Worm (Caenorhabditis elegans) whole organism, midembryonic: ENCODE measurements around the gene uggt-1.

Experiments used
- T22C8.4 ChIP-seq: fragments of 200-800 bp; sonication (Bioruptor generic); IDR thresholded peaks from 2 replicates; pipeline ENCODE4 v1.3.6; 2022; ENCODE audit warnings: missing genetic modification characterization, missing compliant biosample characterization
- cog-1 ChIP-seq: sonication (generic microtip); optimal IDR thresholded peaks from 2 replicates; lab custom pipeline; 2016; ENCODE audit warnings: missing genetic modification characterization, missing compliant biosample characterization
- flt-1 ChIP-seq: fragments of 200-800 bp; sonication (Bioruptor generic); IDR thresholded peaks from 2 replicates; pipeline ENCODE4 v1.3.6; 2022; ENCODE audit warnings: missing genetic modification characterization, missing compliant biosample characterization
- klf-2 ChIP-seq: fragments of 200-800 bp; sonication (Bioruptor generic); conservative IDR thresholded peaks from 2 replicates; pipeline ENCODE4 v1.3.6; 2022; ENCODE audit warnings: missing genetic modification reagents, missing genetic modification characterization, missing compliant biosample characterization
- ref-1 ChIP-seq: fragments of 200-800 bp; sonication (Bioruptor generic); conservative IDR thresholded peaks from 2 replicates; pipeline ENCODE4 v1.3.6; 2022; ENCODE audit warnings: missing genetic modification reagents, missing genetic modification characterization, missing compliant biosample characterization
- ztf-23 ChIP-seq: fragments of 200-800 bp; sonication (Bioruptor generic); IDR thresholded peaks from 2 replicates; pipeline ENCODE4 v1.3.6; 2022; ENCODE audit warnings: missing genetic modification reagents, missing genetic modification characterization, missing compliant biosample characterization
- ztf-29 ChIP-seq: fragments of 200-800 bp; sonication (Bioruptor generic); IDR thresholded peaks from 2 replicates; pipeline ENCODE4 v1.3.6; 2022; ENCODE audit warnings: missing genetic modification reagents, missing genetic modification characterization, missing compliant biosample characterization

ce11 chrX:7525271-7525670, 24.5 kb upstream of the uggt-1 start, which contains the start of gene F46C8.3:
- TF ChIP-seq ztf-29: no peak
- TF ChIP-seq ztf-23 (GFP tag; lab: Robert Waterston, UW): no peak
- TF ChIP-seq flt-1 (GFP tag; lab: Robert Waterston, UW): no peak
- TF ChIP-seq cog-1 (tag; lab: Kevin White, UChicago): no peak
- TF ChIP-seq ref-1: no peak
- TF ChIP-seq klf-2 (GFP tag; lab: Robert Waterston, UW): no peak
- no peak for TF ChIP-seq T22C8.4 (GFP tag; lab: Robert Waterston, UW)
